Fruit fly (Drosophila melanogaster): ENCODE results near the gene strat.

Gene strat

dm6 chr2L:8362273-8362954 is 42.3 kb downstream of the strat start, which contains the start of gene CG7627 (continued):
- TF ChIP-seq tap (tag; optimal IDR thresholded peaks at IDR 0.05) (peak; percentile 57), CG18476 (GFP tag; optimal IDR thresholded peaks at IDR 0.05) (peak; percentile 64), CG4820 (GFP tag; optimal IDR thresholded peaks at IDR 0.05) (peak; percentile 72), Trl (optimal IDR thresholded peaks at IDR 0.05) (no peak), Trl (GFP tag; optimal IDR thresholded peaks at IDR 0.05) (peak; percentile 71), pita (GFP tag; optimal IDR thresholded peaks at IDR 0.05) (no peak), CG12155 (GFP tag; optimal IDR thresholded peaks at IDR 0.05) (peak; percentile 53), sisA (GFP tag; IDR thresholded peaks at IDR 0.05) (peak; percentile 79), fu2 (GFP tag; optimal IDR thresholded peaks at IDR 0.05) (peak; percentile 77), trem (tag; optimal IDR thresholded peaks at IDR 0.05) (peak; percentile 25), en (GFP tag; optimal IDR thresholded peaks at IDR 0.05) (no peak), ssp (GFP tag; IDR thresholded peaks at IDR 0.05) (peak; percentile 58), Doc2 (GFP tag; IDR thresholded peaks at IDR 0.05) (peak; percentile 21; the same call in 1 of the 2 replicates), CoRest (tag; optimal IDR thresholded peaks at IDR 0.05) (peak; percentile 68), D19B (GFP tag; optimal IDR thresholded peaks at IDR 0.05) (peak; percentile 64), abd-A (tag; optimal IDR thresholded peaks at IDR 0.05) (peak; percentile 2), Xbp1 (GFP tag; optimal IDR thresholded peaks at IDR 0.05) (peak; percentile 72), dysf (GFP tag; IDR thresholded peaks at IDR 0.05) (peak; percentile 86), bsh (GFP tag; optimal IDR thresholded peaks at IDR 0.05) (peak in 1 of 2 experiments; percentile 72), usp (GFP tag; optimal IDR thresholded peaks at IDR 0.05) (no peak), slou (GFP tag; optimal IDR thresholded peaks at IDR 0.05) (peak; percentile 17), CG15073 (GFP tag; optimal IDR thresholded peaks at IDR 0.05) (peak; percentile 15), CG8089 (GFP tag; optimal IDR thresholded peaks at IDR 0.05) (peak; percentile 62), CG1647 (GFP tag; optimal IDR thresholded peaks at IDR 0.05) (peak; percentile 46), pros (GFP tag; optimal IDR thresholded peaks at IDR 0.05) (no peak), lab (GFP tag; optimal IDR thresholded peaks at IDR 0.05) (peak; percentile 88), CG17328 (GFP tag; IDR thresholded peaks at IDR 0.05) (peak; percentile 80), CG32532 (GFP tag; IDR thresholded peaks at IDR 0.05) (peak; percentile 88), lbe (GFP tag; optimal IDR thresholded peaks at IDR 0.05) (peak; percentile 65), lov (optimal IDR thresholded peaks at IDR 0.05) (no peak), lov (GFP tag; IDR thresholded peaks at IDR 0.05) (peak; percentile 68; the same call in 2 of the 3 replicates), sob (GFP tag; IDR thresholded peaks at IDR 0.05) (peak; percentile 64), Hey (tag; optimal IDR thresholded peaks at IDR 0.05) (no peak), corto (GFP tag; optimal IDR thresholded peaks at IDR 0.05) (no peak), Atf-2 (GFP tag; optimal IDR thresholded peaks at IDR 0.05) (peak; percentile 60), gcm2 (GFP tag; optimal IDR thresholded peaks at IDR 0.05) (peak; percentile 57), chm (GFP tag; IDR thresholded peaks at IDR 0.05) (peak; percentile 72; the same call in 1 of the 2 replicates), Ets65A (GFP tag) (peak; percentile 97), Rx (GFP tag; IDR thresholded peaks at IDR 0.05) (peak; percentile 60), CG17359 (tag; optimal IDR thresholded peaks at IDR 0.05) (peak; percentile 81), wor (GFP tag; IDR thresholded peaks at IDR 0.05) (peak; percentile 47), gcm (GFP tag; optimal IDR thresholded peaks at IDR 0.05) (peak; percentile 48), Nf-YA (GFP tag; IDR thresholded peaks at IDR 0.05) (peak; percentile 53; the same call in 1 of the 2 replicates), bigmax (GFP tag; optimal IDR thresholded peaks at IDR 0.05) (no peak), zen2 (GFP tag; IDR thresholded peaks at IDR 0.05; ENCODE audit: partially characterized antibody) (no peak), vnd (GFP tag; IDR thresholded peaks at IDR 0.05; ENCODE audit: partially characterized antibody) (no peak), ERR (GFP tag; optimal IDR thresholded peaks at IDR 0.05) (peak; percentile 63), CG1602 (GFP tag; optimal IDR thresholded peaks at IDR 0.05) (peak; percentile 23), CG10431 (GFP tag; optimal IDR thresholded peaks at IDR 0.05) (no peak), Fer1 (GFP tag; optimal IDR thresholded peaks at IDR 0.05) (peak; percentile 86), Usf (GFP tag; optimal IDR thresholded peaks at IDR 0.05) (peak; percentile 51)

All from whole organism, embryonic.